Fruit fly (Drosophila melanogaster): Measurements from ENCODE around the gene CG5614.

DNA sequence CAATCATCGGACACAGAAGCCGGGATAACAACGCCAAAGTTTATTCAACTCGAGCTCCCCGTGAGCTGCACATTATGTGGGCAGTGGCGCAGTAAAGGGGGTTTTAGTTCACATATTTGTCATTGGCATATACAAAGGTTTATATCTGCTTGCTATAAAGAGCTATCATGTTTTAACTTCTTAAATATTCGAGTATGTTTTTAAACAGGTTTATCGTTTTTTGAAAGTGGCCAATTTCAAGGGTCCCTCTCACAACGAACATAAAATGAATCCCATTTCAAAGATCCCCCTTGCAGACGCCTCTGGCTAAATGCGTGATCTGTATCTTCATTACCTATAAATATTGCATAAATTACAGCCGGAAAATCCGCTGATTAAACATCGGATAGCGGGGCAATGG, 48.0 kb downstream of the CG5614 start:
- TF ChIP-seq CG8281 (tag; optimal IDR thresholded peaks at IDR 0.05) (no peak), B-H1 (GFP tag; IDR thresholded peaks at IDR 0.05) (no peak), Lpt (GFP tag; optimal IDR thresholded peaks at IDR 0.05) (no peak), Hmr (GFP tag; optimal IDR thresholded peaks at IDR 0.05) (no peak), seq (GFP tag; IDR thresholded peaks at IDR 0.05) (0 out of 2 replicates have a peak, but pooled peaks have one; percentile 12), nau (GFP tag; optimal IDR thresholded peaks at IDR 0.05) (no peak), pzg (GFP tag; optimal IDR thresholded peaks at IDR 0.05) (no peak), CG13894 (tag; optimal IDR thresholded peaks at IDR 0.05) (no peak), usp (GFP tag; optimal IDR thresholded peaks at IDR 0.05) (no peak), Ets65A (GFP tag) (peak; percentile 15), CG1603 (tag; optimal IDR thresholded peaks at IDR 0.05) (no peak), Hr78 (GFP tag; optimal IDR thresholded peaks at IDR 0.05) (peak in 1 of 2 experiments; percentile 22), wek (GFP tag; optimal IDR thresholded peaks at IDR 0.05) (no peak), Dll (GFP tag; IDR thresholded peaks at IDR 0.05; ENCODE audit: partially characterized antibody) (no peak)

Measured in whole organism, embryonic.